Worm (Caenorhabditis elegans) whole organism, midembryonic: ENCODE measurements around the gene Y43F8B.18.

ENCODE experiments used
- T22C8.4 ChIP-seq: fragments of 200-800 bp; sonication (Bioruptor generic); IDR thresholded peaks from 2 replicates; pipeline ENCODE4 v1.3.6; 2022; ENCODE audit warnings: missing genetic modification characterization, missing compliant biosample characterization
- cog-1 ChIP-seq: sonication (generic microtip); optimal IDR thresholded peaks from 2 replicates; lab custom pipeline; 2016; ENCODE audit warnings: missing genetic modification characterization, missing compliant biosample characterization
- klf-2 ChIP-seq: fragments of 200-800 bp; sonication (Bioruptor generic); conservative IDR thresholded peaks from 2 replicates; pipeline ENCODE4 v1.3.6; 2022; ENCODE audit warnings: missing genetic modification reagents, missing genetic modification characterization, missing compliant biosample characterization
- ref-1 ChIP-seq: fragments of 200-800 bp; sonication (Bioruptor generic); conservative IDR thresholded peaks from 2 replicates; pipeline ENCODE4 v1.3.6; 2022; ENCODE audit warnings: missing genetic modification reagents, missing genetic modification characterization, missing compliant biosample characterization

- TF ChIP-seq cog-1 (no peak), klf-2 (GFP tag; lab: Robert Waterston, UW) (no peak), ref-1 (GFP tag; lab: Robert Waterston, UW) (no peak), T22C8.4 (GFP tag; lab: Robert Waterston, UW) (no peak)
Observed at ce11 chrV:19520597-19521322, 35.0 kb downstream of the Y43F8B.18 start.
